Worm (Caenorhabditis elegans): ENCODE data around the gene fmo-2.

ce11 chrIV:10718075-10718474 is 35.8 kb downstream of the fmo-2 start:
- TF ChIP-seq W03F9.2 (tag; optimal IDR thresholded peaks at IDR 0.05) (no peak), him-1 (tag; optimal IDR thresholded peaks at IDR 0.05) (no peak), dao-5 (tag; optimal IDR thresholded peaks at IDR 0.05) (no peak)

All from whole organism, L4/young adult.